Worm (Caenorhabditis elegans): Measurements from ENCODE around the gene clc-28.

ce11 chrIII:8375000-8375399 is 35.7 kb upstream of the clc-28 start, which contains the start of gene met-2:
- TF ChIP-seq scrt-1 (GFP tag; IDR thresholded peaks at IDR 0.05), result no peak
- no peak for TF ChIP-seq ama-1 (optimal IDR thresholded peaks at IDR 0.05)
